Worm (Caenorhabditis elegans) whole organism, late embryonic: ENCODE results near the gene F54E12.2.
A peak's percentile ranks its signal among the peaks of the same experiment; 100 is the strongest.

Source experiments
- F13H6.1 ChIP-seq: sonication (generic microtip); optimal IDR thresholded peaks from 2 replicates; lab custom pipeline; 2016; ENCODE audit warnings: missing genetic modification characterization, missing compliant biosample characterization
- ama-1 ChIP-seq: fragments of 150-350 bp; optimal IDR thresholded peaks from 2 replicates; lab custom pipeline; 2014
- ceh-19 ChIP-seq: fragments of 200-800 bp; sonication (Bioruptor generic); optimal IDR thresholded peaks from 2 replicates; lab custom pipeline; 2018; ENCODE audit warnings: mild to moderate bottlenecking, missing genetic modification characterization, missing compliant biosample characterization
- che-1 ChIP-seq: sonication (generic microtip); optimal IDR thresholded peaks from 2 replicates; lab custom pipeline; 2016; ENCODE audit warnings: mild to moderate bottlenecking, missing genetic modification characterization, missing compliant biosample characterization
- ets-4 ChIP-seq: sonication (generic microtip); optimal IDR thresholded peaks from 2 replicates; lab custom pipeline; 2016; ENCODE audit warnings: missing genetic modification characterization, missing compliant biosample characterization
- hlh-13 ChIP-seq: fragments of 200-800 bp; sonication (Bioruptor generic); optimal IDR thresholded peaks from 2 replicates; lab custom pipeline; 2018; ENCODE audit warnings: mild to moderate bottlenecking, missing genetic modification characterization, missing compliant biosample characterization
- lim-6 ChIP-seq: sonication (generic microtip); optimal IDR thresholded peaks from 2 replicates; lab custom pipeline; 2016; ENCODE audit warnings: missing genetic modification characterization, missing compliant biosample characterization
- lin-11 ChIP-seq: fragments of 200-800 bp; sonication (Bioruptor generic); optimal IDR thresholded peaks from 2 replicates; lab custom pipeline; 2018; ENCODE audit warnings: mild to moderate bottlenecking, missing genetic modification characterization, missing compliant biosample characterization
- nfya-1 ChIP-seq: sonication (generic microtip); optimal IDR thresholded peaks from 2 replicates; lab custom pipeline; 2017; ENCODE audit warnings: missing genetic modification characterization, mild to moderate bottlenecking, missing compliant biosample characterization, antibody characterized with exemption, moderate library complexity
- rnt-1 ChIP-seq: sonication (generic microtip); optimal IDR thresholded peaks from 2 replicates; lab custom pipeline; 2016; ENCODE audit warnings: missing genetic modification characterization, missing compliant biosample characterization
- sox-4 ChIP-seq: sonication (generic microtip); optimal IDR thresholded peaks from 2 replicates; lab custom pipeline; 2017; ENCODE audit warnings: mild to moderate bottlenecking, missing genetic modification characterization, inconsistent platforms, missing compliant biosample characterization

DNA sequence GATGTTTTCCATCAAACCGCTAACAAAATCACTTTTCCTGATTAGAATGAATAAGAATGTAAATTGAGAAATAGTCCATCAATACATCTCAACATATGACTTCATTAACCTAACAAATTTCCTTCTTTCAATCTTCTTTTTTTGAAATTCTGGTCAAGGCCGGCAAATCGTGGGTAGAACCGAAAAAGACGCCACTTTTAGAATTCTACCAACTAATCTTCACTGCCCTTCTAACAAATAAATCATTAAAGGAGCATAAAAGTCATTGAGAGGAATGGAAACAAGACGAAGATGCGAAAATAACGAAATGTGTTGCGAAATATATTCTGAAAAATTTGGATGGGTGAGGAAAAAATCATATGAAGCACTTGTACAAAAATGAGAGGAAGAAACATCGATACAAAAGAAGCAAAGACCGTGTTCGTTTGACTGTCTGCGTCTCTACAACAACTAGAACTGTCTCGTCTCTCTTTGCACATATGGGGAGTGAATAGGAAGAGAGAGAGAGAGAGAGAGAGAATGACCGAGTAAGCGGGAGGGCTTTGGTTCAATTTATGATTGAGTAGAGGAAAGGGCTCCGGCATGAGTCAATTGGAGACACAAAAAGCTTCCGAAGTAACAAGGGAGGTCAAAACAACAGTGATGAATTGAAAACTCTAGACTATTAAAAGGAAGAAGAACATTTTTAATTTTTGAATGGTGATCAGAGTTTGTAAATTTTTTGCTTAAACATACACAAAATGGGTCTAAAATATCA lies 27.0 kb upstream of the F54E12.2 start:
- no peak for TF ChIP-seq ceh-19
- TF ChIP-seq nfya-1 (tag; lab: Kevin White, UChicago), result peak; percentile 5
- TF ChIP-seq ama-1 (lab: Kevin White, UChicago), result no peak
- TF ChIP-seq rnt-1, result no peak
- no peak for TF ChIP-seq lim-6
- TF ChIP-seq hlh-13, result no peak
- no peak for TF ChIP-seq lin-11 (tag; lab: Kevin White, UChicago)
- TF ChIP-seq sox-4 (tag; lab: Kevin White, UChicago), result no peak
- TF ChIP-seq ets-4 (tag; lab: Kevin White, UChicago), result no peak
- no peak for TF ChIP-seq F13H6.1 (tag; lab: Kevin White, UChicago)
- TF ChIP-seq che-1, result no peak
